Fruit fly (Drosophila melanogaster): ENCODE data around the gene Jon66Ci.

Gene Jon66Ci

dm6 chr3L:8346100-8346980 is 45.0 kb upstream of the Jon66Ci start, which contains the start of the genes CG7182 and GAPcenA (continued):
- TF ChIP-seq CG30403 (GFP tag; optimal IDR thresholded peaks at IDR 0.05): peak; percentile 80
- TF ChIP-seq lbe (GFP tag; optimal IDR thresholded peaks at IDR 0.05): peak; percentile 76
- 0 out of 2 replicates have a peak, but pooled peaks have one; percentile 14 for TF ChIP-seq Rx (GFP tag; IDR thresholded peaks at IDR 0.05)
- peak; percentile 76 for TF ChIP-seq YL-1 (GFP tag; optimal IDR thresholded peaks at IDR 0.05)
- peak; percentile 34 for TF ChIP-seq Lhr (GFP tag; optimal IDR thresholded peaks at IDR 0.05)
- peak; percentile 43 for TF ChIP-seq ewg (GFP tag; optimal IDR thresholded peaks at IDR 0.05)
- TF ChIP-seq Myb (GFP tag; optimal IDR thresholded peaks at IDR 0.05): peak; percentile 22
- 0 out of 2 replicates have a peak, but pooled peaks have one; percentile 31 for TF ChIP-seq ssp (GFP tag; IDR thresholded peaks at IDR 0.05)
- TF ChIP-seq Deaf1 (tag; optimal IDR thresholded peaks at IDR 0.05): no peak
- no peak for TF ChIP-seq pb (GFP tag; optimal IDR thresholded peaks at IDR 0.05)
- peak; percentile 11 for TF ChIP-seq CG17802 (tag; optimal IDR thresholded peaks at IDR 0.05)
- TF ChIP-seq CG12155 (GFP tag; optimal IDR thresholded peaks at IDR 0.05): peak; percentile 72
- TF ChIP-seq ase (GFP tag; IDR thresholded peaks at IDR 0.05): peak; percentile 52; the same call in 1 of the 3 replicates
- TF ChIP-seq fd102C (GFP tag; optimal IDR thresholded peaks at IDR 0.05): no peak
- peak; percentile 79 for TF ChIP-seq CG18262 (tag; optimal IDR thresholded peaks at IDR 0.05)
- TF ChIP-seq CG6765 (GFP tag; optimal IDR thresholded peaks at IDR 0.05): peak; percentile 24
- TF ChIP-seq cato (GFP tag; optimal IDR thresholded peaks at IDR 0.05; ENCODE audit: borderline replicate concordance): peak; percentile 27
- peak; percentile 81 for TF ChIP-seq CG12391 (tag; optimal IDR thresholded peaks at IDR 0.05)
- TF ChIP-seq Six4 (GFP tag; optimal IDR thresholded peaks at IDR 0.05): peak; percentile 39
- TF ChIP-seq crp (GFP tag; optimal IDR thresholded peaks at IDR 0.05): peak in 1 of 2 experiments; percentile 80
- peak; percentile 80; the same call in 1 of the 3 replicates for TF ChIP-seq CG34422 (GFP tag; IDR thresholded peaks at IDR 0.05)
- peak; percentile 81 for TF ChIP-seq CG8924 (tag; optimal IDR thresholded peaks at IDR 0.05)
- peak; percentile 76 for TF ChIP-seq CG33557 (GFP tag; optimal IDR thresholded peaks at IDR 0.05)
- TF ChIP-seq CG9797 (GFP tag; optimal IDR thresholded peaks at IDR 0.05): peak; percentile 21
- TF ChIP-seq pfk (GFP tag; optimal IDR thresholded peaks at IDR 0.05): no peak
- TF ChIP-seq zf30C (GFP tag; optimal IDR thresholded peaks at IDR 0.05): no peak
- peak; percentile 97 for TF ChIP-seq CG11560 (tag; IDR thresholded peaks at IDR 0.05)
- no peak for TF ChIP-seq CG15479 (GFP tag; optimal IDR thresholded peaks at IDR 0.05)
- peak; percentile 10 for TF ChIP-seq CG12744 (GFP tag; optimal IDR thresholded peaks at IDR 0.05)
- TF ChIP-seq wor (GFP tag; IDR thresholded peaks at IDR 0.05): no peak
- TF ChIP-seq CG7357 (GFP tag; IDR thresholded peaks at IDR 0.05): no peak
- TF ChIP-seq Dfd (GFP tag; optimal IDR thresholded peaks at IDR 0.05): no peak
- peak; percentile 75 for TF ChIP-seq CG18599 (GFP tag; optimal IDR thresholded peaks at IDR 0.05)
- TF ChIP-seq CG3407 (GFP tag; optimal IDR thresholded peaks at IDR 0.05): peak; percentile 16
- TF ChIP-seq CG18476 (GFP tag; optimal IDR thresholded peaks at IDR 0.05): peak; percentile 56
- peak in 1 of 2 experiments; percentile 38 for TF ChIP-seq Eip74EF (GFP tag; optimal IDR thresholded peaks at IDR 0.05)
- no peak for TF ChIP-seq Dad (GFP tag; optimal IDR thresholded peaks at IDR 0.05)
- peak; percentile 24; the same call in 1 of the 4 replicates for TF ChIP-seq Gug (GFP tag; IDR thresholded peaks at IDR 0.05)
- TF ChIP-seq sd (tag; optimal IDR thresholded peaks at IDR 0.05): peak; percentile 33
- TF ChIP-seq exex (tag; optimal IDR thresholded peaks at IDR 0.05): peak; percentile 31
- peak; percentile 52 for TF ChIP-seq Ssrp (tag; optimal IDR thresholded peaks at IDR 0.05)
- TF ChIP-seq gem (tag; optimal IDR thresholded peaks at IDR 0.05): no peak
- peak; percentile 79 for TF ChIP-seq CG13424 (tag; optimal IDR thresholded peaks at IDR 0.05)
- no peak for TF ChIP-seq eyg (GFP tag; optimal IDR thresholded peaks at IDR 0.05)
- no peak for TF ChIP-seq CG10321 (GFP tag; IDR thresholded peaks at IDR 0.05)
- TF ChIP-seq CG6689 (GFP tag; IDR thresholded peaks at IDR 0.05): peak; percentile 52; the same call in 1 of the 2 replicates
- peak; percentile 16 for TF ChIP-seq Antp (GFP tag; optimal IDR thresholded peaks at IDR 0.05)

Measured in whole organism, embryonic.